Worm (Caenorhabditis elegans) whole organism, midembryonic: Measurements from ENCODE around the gene C33D9.6.

Source experiments
- T22C8.4 ChIP-seq: fragments of 200-800 bp; sonication (Bioruptor generic); IDR thresholded peaks from 2 replicates; pipeline ENCODE4 v1.3.6; 2022; ENCODE audit warnings: missing genetic modification characterization, missing compliant biosample characterization
- cog-1 ChIP-seq: sonication (generic microtip); optimal IDR thresholded peaks from 2 replicates; lab custom pipeline; 2016; ENCODE audit warnings: missing genetic modification characterization, missing compliant biosample characterization
- flt-1 ChIP-seq: fragments of 200-800 bp; sonication (Bioruptor generic); IDR thresholded peaks from 2 replicates; pipeline ENCODE4 v1.3.6; 2022; ENCODE audit warnings: missing genetic modification characterization, missing compliant biosample characterization
- klf-2 ChIP-seq: fragments of 200-800 bp; sonication (Bioruptor generic); conservative IDR thresholded peaks from 2 replicates; pipeline ENCODE4 v1.3.6; 2022; ENCODE audit warnings: missing genetic modification reagents, missing genetic modification characterization, missing compliant biosample characterization
- med-1 ChIP-seq: sonication (generic microtip); optimal IDR thresholded peaks from 2 replicates; lab custom pipeline; 2017; ENCODE audit warnings: missing genetic modification characterization, mild to moderate bottlenecking, missing compliant biosample characterization, antibody characterized with exemption, missing genetic modification reagents; ENCODE audit not compliant: insufficient read depth
- ref-1 ChIP-seq: fragments of 200-800 bp; sonication (Bioruptor generic); conservative IDR thresholded peaks from 2 replicates; pipeline ENCODE4 v1.3.6; 2022; ENCODE audit warnings: missing genetic modification reagents, missing genetic modification characterization, missing compliant biosample characterization
- tab-1 ChIP-seq: fragments of 200-800 bp; sonication (Bioruptor generic); IDR thresholded peaks from 2 replicates; pipeline ENCODE4 v1.3.6; 2022; ENCODE audit warnings: missing genetic modification characterization, missing compliant biosample characterization
- ztf-23 ChIP-seq: fragments of 200-800 bp; sonication (Bioruptor generic); IDR thresholded peaks from 2 replicates; pipeline ENCODE4 v1.3.6; 2022; ENCODE audit warnings: missing genetic modification reagents, missing genetic modification characterization, missing compliant biosample characterization
- ztf-29 ChIP-seq: fragments of 200-800 bp; sonication (Bioruptor generic); IDR thresholded peaks from 2 replicates; pipeline ENCODE4 v1.3.6; 2022; ENCODE audit warnings: missing genetic modification reagents, missing genetic modification characterization, missing compliant biosample characterization

C33D9.6 gene

DNA sequence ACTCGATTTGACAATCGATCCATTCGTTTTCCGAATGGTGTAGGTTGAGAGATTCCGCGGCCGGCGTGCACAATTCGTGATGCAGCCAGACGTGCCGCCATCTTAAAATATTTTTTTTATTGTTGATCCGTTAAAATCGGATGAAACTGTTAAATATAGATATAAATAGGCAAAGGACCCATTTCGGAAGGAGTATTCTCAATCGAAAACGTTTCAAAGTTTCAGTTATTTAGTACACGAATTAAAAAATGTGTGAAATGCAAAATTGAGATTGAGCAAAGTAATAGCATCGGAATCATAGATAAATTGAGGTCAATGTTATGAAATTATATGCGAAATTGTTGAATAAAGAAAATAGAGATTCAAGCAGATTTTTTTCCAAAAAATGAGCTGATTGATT, 38.0 kb downstream of the C33D9.6 start, which contains the start of gene mrps-33:
Gene mrps-33, minus strand, starts transcription at position 101 of the 400 bp plus-strand sequence.
- no peak for TF ChIP-seq T22C8.4 (GFP tag; lab: Robert Waterston, UW)
- no peak for TF ChIP-seq ztf-23 (GFP tag; lab: Robert Waterston, UW)
- no peak for TF ChIP-seq cog-1 (tag; lab: Kevin White, UChicago)
- TF ChIP-seq flt-1 (GFP tag; lab: Robert Waterston, UW): no peak
- TF ChIP-seq ztf-29 (GFP tag; lab: Robert Waterston, UW): no peak
- TF ChIP-seq tab-1 (GFP tag; lab: Robert Waterston, UW): no peak
- no peak for TF ChIP-seq klf-2
- no peak for TF ChIP-seq ref-1 (GFP tag; lab: Robert Waterston, UW)
- TF ChIP-seq med-1: no peak

DNA sequence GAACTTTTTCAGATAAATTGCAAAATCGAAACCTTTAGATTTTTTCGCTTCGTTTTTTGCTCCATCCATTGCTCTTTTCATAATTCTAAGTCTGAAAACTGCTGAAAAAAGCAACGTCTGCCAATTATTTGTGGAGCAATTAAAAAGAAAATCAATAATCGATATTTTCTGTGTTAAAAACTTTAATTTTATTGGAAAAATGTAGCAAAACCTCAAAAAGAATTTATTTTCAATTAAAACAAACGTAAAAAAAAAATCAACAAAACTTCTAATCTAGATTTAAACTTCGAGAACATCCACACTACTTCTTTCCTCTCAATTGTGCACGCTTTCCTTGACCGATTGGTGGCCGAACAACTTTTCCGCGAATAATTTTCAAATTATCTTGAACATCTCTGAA, 38.7 kb downstream of the C33D9.6 start, which contains the start of gene F21D5.5:
Gene F21D5.5, minus strand, starts transcription at position 101 of the 400 bp plus-strand sequence.
- TF ChIP-seq tab-1 (GFP tag; lab: Robert Waterston, UW) (no peak), ztf-23 (GFP tag; lab: Robert Waterston, UW) (no peak), ztf-29 (GFP tag; lab: Robert Waterston, UW) (no peak), flt-1 (GFP tag; lab: Robert Waterston, UW) (no peak), ref-1 (GFP tag; lab: Robert Waterston, UW) (no peak), med-1 (no peak), cog-1 (tag; lab: Kevin White, UChicago) (no peak), klf-2 (no peak), T22C8.4 (GFP tag; lab: Robert Waterston, UW) (no peak)

DNA sequence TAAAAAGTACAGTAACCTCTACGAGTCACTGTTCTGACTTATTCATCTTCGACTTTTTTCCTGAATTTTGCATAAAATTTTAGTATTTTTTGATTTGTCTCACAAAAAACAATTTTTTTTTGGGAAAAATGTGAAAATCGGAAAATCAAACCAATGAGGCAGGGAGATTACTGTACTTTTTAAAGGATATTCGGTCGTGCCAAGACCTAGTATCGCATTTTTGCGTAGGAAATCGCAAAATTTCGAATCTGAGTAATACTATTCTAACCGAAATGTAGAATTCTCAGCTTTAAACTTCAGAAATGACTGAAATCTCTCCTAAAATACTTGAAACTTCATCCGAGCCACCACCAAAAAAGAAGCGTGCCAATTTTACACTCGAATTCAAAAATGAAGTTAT, 40.2 kb downstream of the C33D9.6 start, which contains the start of gene F21D5.4:
Gene F21D5.4, plus strand, starts transcription at position 301 of the 400 bp plus-strand sequence.
- TF ChIP-seq cog-1 (tag; lab: Kevin White, UChicago): no peak
- no peak for TF ChIP-seq T22C8.4 (GFP tag; lab: Robert Waterston, UW)
- TF ChIP-seq flt-1 (GFP tag; lab: Robert Waterston, UW): no peak
- no peak for TF ChIP-seq klf-2
- TF ChIP-seq ref-1 (GFP tag; lab: Robert Waterston, UW): no peak
- no peak for TF ChIP-seq ztf-29 (GFP tag; lab: Robert Waterston, UW)
- TF ChIP-seq ztf-23 (GFP tag; lab: Robert Waterston, UW): no peak
- TF ChIP-seq med-1: no peak
- TF ChIP-seq tab-1 (GFP tag; lab: Robert Waterston, UW): no peak

ce11 chrIV:8737354-8737753, 40.6 kb downstream of the C33D9.6 start:
- TF ChIP-seq tab-1 (GFP tag; lab: Robert Waterston, UW): no peak
- TF ChIP-seq ztf-23 (GFP tag; lab: Robert Waterston, UW): no peak
- no peak for TF ChIP-seq T22C8.4 (GFP tag; lab: Robert Waterston, UW)
- no peak for TF ChIP-seq cog-1 (tag; lab: Kevin White, UChicago)
- no peak for TF ChIP-seq ztf-29 (GFP tag; lab: Robert Waterston, UW)
- no peak for TF ChIP-seq klf-2
- TF ChIP-seq med-1: no peak
- TF ChIP-seq ref-1 (GFP tag; lab: Robert Waterston, UW): no peak
- TF ChIP-seq flt-1 (GFP tag; lab: Robert Waterston, UW): no peak

DNA sequence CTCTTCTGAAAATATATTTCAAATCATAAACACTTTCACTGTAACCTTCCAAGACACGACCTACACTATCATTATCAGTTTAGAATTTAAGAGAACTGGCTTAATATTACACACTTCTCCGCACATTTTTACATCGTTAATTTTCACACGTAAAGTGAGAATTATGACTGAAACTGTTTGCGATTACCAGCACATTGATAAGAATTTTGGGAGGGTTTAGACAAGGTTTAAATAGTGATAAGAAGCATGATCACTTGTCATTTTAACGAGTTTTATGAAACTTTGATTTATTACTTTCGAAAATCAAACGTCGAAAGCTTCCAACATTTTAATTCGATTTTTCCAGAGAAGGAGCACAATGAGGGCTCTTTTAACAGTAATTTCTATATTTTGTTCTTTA, 47.5 kb downstream of the C33D9.6 start, which contains the start of gene F21D5.3:
Gene F21D5.3, plus strand, starts transcription at position 347 of the 400 bp plus-strand sequence.
- no peak for TF ChIP-seq tab-1 (GFP tag; lab: Robert Waterston, UW)
- no peak for TF ChIP-seq flt-1 (GFP tag; lab: Robert Waterston, UW)
- TF ChIP-seq ztf-29 (GFP tag; lab: Robert Waterston, UW): no peak
- no peak for TF ChIP-seq cog-1 (tag; lab: Kevin White, UChicago)
- no peak for TF ChIP-seq med-1
- no peak for TF ChIP-seq klf-2
- no peak for TF ChIP-seq ref-1 (GFP tag; lab: Robert Waterston, UW)
- TF ChIP-seq ztf-23 (GFP tag; lab: Robert Waterston, UW): no peak
- TF ChIP-seq T22C8.4 (GFP tag; lab: Robert Waterston, UW): no peak

- TF ChIP-seq ztf-23 (GFP tag; lab: Robert Waterston, UW) (no peak), ztf-29 (GFP tag; lab: Robert Waterston, UW) (no peak), cog-1 (tag; lab: Kevin White, UChicago) (no peak), med-1 (no peak), T22C8.4 (GFP tag; lab: Robert Waterston, UW) (no peak), flt-1 (GFP tag; lab: Robert Waterston, UW) (no peak), ref-1 (GFP tag; lab: Robert Waterston, UW) (no peak), klf-2 (no peak), tab-1 (GFP tag; lab: Robert Waterston, UW) (no peak)
Measured at ce11 chrIV:8729636-8730035, 48.3 kb downstream of the C33D9.6 start.

DNA sequence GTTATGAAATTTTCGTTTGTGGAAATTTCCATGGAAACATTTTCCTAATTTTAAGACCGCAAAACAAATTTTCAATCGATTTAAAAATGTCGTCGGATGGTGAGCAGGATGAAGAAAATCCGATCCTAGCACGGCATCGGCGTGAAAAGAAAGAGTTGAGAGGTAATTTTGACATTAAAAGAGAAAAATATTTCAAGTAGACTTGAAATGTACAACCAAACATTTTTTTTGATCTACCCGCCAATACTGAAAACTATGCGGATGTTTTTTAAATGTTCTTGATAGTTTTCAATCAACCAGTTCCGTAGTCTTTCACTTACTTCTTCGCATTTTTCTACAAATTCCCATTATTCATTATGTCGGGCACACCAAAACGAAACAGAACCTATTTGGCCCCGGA, 49.8 kb downstream of the C33D9.6 start, which contains the start of gene otub-3:
Gene otub-3, plus strand, starts transcription at position 56 of the 400 bp plus-strand sequence.
- TF ChIP-seq ztf-23 (GFP tag; lab: Robert Waterston, UW) (no peak), ztf-29 (GFP tag; lab: Robert Waterston, UW) (no peak)

DNA sequence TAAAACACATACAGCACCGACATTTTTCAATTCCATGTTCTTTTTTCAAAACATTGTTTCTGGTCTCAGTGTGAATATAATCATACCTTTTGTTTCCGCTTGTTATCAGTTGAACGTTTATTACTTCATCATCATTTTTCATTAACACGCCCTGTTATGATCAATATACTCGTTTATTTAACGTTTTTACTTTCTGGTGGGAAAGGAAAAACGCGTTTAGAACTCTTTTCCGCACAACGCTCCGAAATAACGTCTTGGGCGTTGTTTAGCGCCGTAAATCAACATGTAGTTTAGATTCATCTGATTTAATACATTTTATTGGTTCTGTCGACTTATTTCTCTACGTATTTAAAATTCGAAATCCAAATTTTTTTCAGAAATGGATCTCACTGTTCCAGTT, 52.6 kb downstream of the C33D9.6 start, which contains the start of gene pgm-3:
Gene pgm-3, plus strand, starts transcription at position 378 of the 400 bp plus-strand sequence.
- TF ChIP-seq cog-1 (tag; lab: Kevin White, UChicago) (no peak), klf-2 (no peak), ztf-29 (GFP tag; lab: Robert Waterston, UW) (no peak), ref-1 (GFP tag; lab: Robert Waterston, UW) (no peak), T22C8.4 (GFP tag; lab: Robert Waterston, UW) (no peak), tab-1 (GFP tag; lab: Robert Waterston, UW) (no peak), flt-1 (GFP tag; lab: Robert Waterston, UW) (no peak), med-1 (no peak), ztf-23 (GFP tag; lab: Robert Waterston, UW) (no peak)

DNA sequence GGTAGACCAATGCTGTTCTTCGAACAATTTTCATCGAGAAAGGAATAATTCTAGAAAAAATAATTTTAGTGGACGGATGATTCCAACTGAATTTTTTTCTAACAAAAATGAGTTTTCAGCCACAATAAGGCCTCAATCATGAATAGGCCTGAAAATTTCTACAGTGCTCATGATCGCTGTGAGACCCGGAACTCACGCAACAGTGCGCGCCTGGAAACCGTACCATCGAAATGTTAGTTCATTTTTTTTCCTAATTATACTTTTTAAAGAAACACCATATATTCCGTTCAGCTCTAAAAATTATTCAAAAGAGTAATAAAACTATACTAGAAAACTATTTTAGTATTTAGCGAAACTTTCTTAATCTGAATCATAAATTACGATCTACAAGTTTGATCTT, 53.0 kb downstream of the C33D9.6 start:
- TF ChIP-seq flt-1 (GFP tag; lab: Robert Waterston, UW): no peak
- no peak for TF ChIP-seq tab-1 (GFP tag; lab: Robert Waterston, UW)
